Fruit fly (Drosophila melanogaster) whole organism, embryonic: Measurements from ENCODE around the gene Oseg1.

Source experiments
- Bgb ChIP-seq: fragments of 200-800 bp; sonication (Bioruptor generic); IDR thresholded peaks from 2 replicates; pipeline ENCODE4 v1.3.6; 2022; ENCODE audit warnings: missing biosample characterization, missing genetic modification characterization; ENCODE audit not compliant: partially characterized antibody
- CG10565 ChIP-seq: fragments of 200-800 bp; sonication (Bioruptor generic); optimal IDR thresholded peaks from 3 replicates; lab custom pipeline; 2016; ENCODE audit warnings: missing biosample characterization, mild to moderate bottlenecking, missing genetic modification characterization
- CG11085 ChIP-seq: fragments of 200-800 bp; sonication (Bioruptor generic); IDR thresholded peaks from 2 replicates; pipeline ENCODE4 v1.3.6; 2022; ENCODE audit warnings: missing biosample characterization, missing genetic modification characterization
- CG11504 ChIP-seq: fragments of 200-800 bp; sonication (Bioruptor generic); optimal IDR thresholded peaks from 3 replicates; lab custom pipeline; 2019; ENCODE audit warnings: missing biosample characterization, mild to moderate bottlenecking, missing genetic modification characterization, moderate library complexity
- CG12299 ChIP-seq: fragments of 200-800 bp; sonication (Bioruptor generic); optimal IDR thresholded peaks from 2 replicates; lab custom pipeline; 2018; ENCODE audit warnings: missing biosample characterization, mild to moderate bottlenecking, missing genetic modification characterization
- CG14050 ChIP-seq: fragments of 200-800 bp; sonication (Bioruptor generic); IDR thresholded peaks from 3 replicates; pipeline ENCODE4 v1.3.6; 2022; ENCODE audit warnings: missing biosample characterization, missing genetic modification characterization
- CG15269 ChIP-seq: fragments of 200-800 bp; sonication (Bioruptor generic); optimal IDR thresholded peaks from 2 replicates; lab custom pipeline; 2018; ENCODE audit warnings: missing biosample characterization, mild to moderate bottlenecking, missing genetic modification characterization, moderate library complexity
- CG15479 ChIP-seq: fragments of 200-800 bp; sonication (Bioruptor generic); optimal IDR thresholded peaks from 3 replicates; lab custom pipeline; 2019; ENCODE audit warnings: missing biosample characterization, mild to moderate bottlenecking, missing genetic modification characterization, moderate library complexity
- CG16815 ChIP-seq: fragments of 200-800 bp; sonication (Bioruptor generic); optimal IDR thresholded peaks from 3 replicates; lab custom pipeline; 2017; ENCODE audit warnings: missing biosample characterization, mild to moderate bottlenecking, missing genetic modification characterization
- CG17912 ChIP-seq: fragments of 200-800 bp; sonication (Bioruptor generic); optimal IDR thresholded peaks from 2 replicates; lab custom pipeline; 2018; ENCODE audit warnings: missing biosample characterization, mild to moderate bottlenecking, missing genetic modification characterization
- CG18599 ChIP-seq: fragments of 200-800 bp; sonication (Bioruptor generic); optimal IDR thresholded peaks from 3 replicates; lab custom pipeline; 2017; ENCODE audit warnings: missing biosample characterization, missing genetic modification characterization, mild to moderate bottlenecking, moderate library complexity, missing genetic modification reagents
- CG2116 ChIP-seq: fragments of 200-800 bp; sonication (Bioruptor generic); optimal IDR thresholded peaks from 3 replicates; lab custom pipeline; 2018; ENCODE audit warnings: missing biosample characterization, mild to moderate bottlenecking, missing genetic modification characterization
- CG2199 ChIP-seq: fragments of 200-800 bp; sonication (Bioruptor generic); IDR thresholded peaks from 3 replicates; pipeline ENCODE4 v1.3.6; 2022; ENCODE audit warnings: missing biosample characterization, missing genetic modification characterization
- CG2712 ChIP-seq: fragments of 200-800 bp; optimal IDR thresholded peaks from 3 replicates; lab custom pipeline; 2019; ENCODE audit warnings: missing biosample characterization, mild to moderate bottlenecking, missing genetic modification characterization, moderate library complexity
- CG3847 ChIP-seq: fragments of 200-800 bp; sonication (Bioruptor generic); IDR thresholded peaks from 2 replicates; pipeline ENCODE4 v1.3.6; 2022; ENCODE audit warnings: missing biosample characterization, missing genetic modification characterization
- CG42726 ChIP-seq: fragments of 200-800 bp; sonication (Bioruptor generic); IDR thresholded peaks from 2 replicates; pipeline ENCODE4 v1.3.6; 2022; ENCODE audit warnings: missing biosample characterization, missing genetic modification characterization; ENCODE audit not compliant: partially characterized antibody
- CG5180 ChIP-seq: fragments of 200-800 bp; sonication (Bioruptor generic); optimal IDR thresholded peaks from 3 replicates; lab custom pipeline; 2017; ENCODE audit warnings: missing biosample characterization, missing genetic modification characterization, mild to moderate bottlenecking, moderate library complexity, missing genetic modification reagents
- CG7357 ChIP-seq: fragments of 200-800 bp; sonication (Bioruptor generic); IDR thresholded peaks from 3 replicates; pipeline ENCODE4 v1.3.6; 2022; ENCODE audit warnings: missing biosample characterization, missing genetic modification characterization
- CG7987 ChIP-seq: fragments of 200-800 bp; sonication (Bioruptor generic); optimal IDR thresholded peaks from 2 replicates; lab custom pipeline; 2018; ENCODE audit warnings: missing biosample characterization, mild to moderate bottlenecking, missing genetic modification characterization, moderate library complexity
- CG9215 ChIP-seq: fragments of 200-800 bp; sonication (Bioruptor generic); IDR thresholded peaks from 2 replicates; pipeline ENCODE4 v1.3.6; 2022; ENCODE audit warnings: missing biosample characterization, missing genetic modification characterization
- CkIIα-i1 ChIP-seq: fragments of 200-800 bp; sonication (Bioruptor generic); IDR thresholded peaks from 2 replicates; pipeline ENCODE4 v1.3.6; 2022; ENCODE audit warnings: missing biosample characterization, missing genetic modification characterization
- CrebB ChIP-seq: fragments of 200-800 bp; sonication (Bioruptor generic); optimal IDR thresholded peaks from 3 replicates; lab custom pipeline; 2018; ENCODE audit warnings: missing biosample characterization, mild to moderate bottlenecking, missing genetic modification characterization
- Deaf1 ChIP-seq: fragments of 200-800 bp; optimal IDR thresholded peaks from 3 replicates; lab custom pipeline; 2019; ENCODE audit warnings: missing biosample characterization, mild to moderate bottlenecking, missing genetic modification characterization, moderate library complexity
- Drgx ChIP-seq: fragments of 200-800 bp; sonication (Bioruptor generic); IDR thresholded peaks from 2 replicates; pipeline ENCODE4 v1.3.6; 2022; ENCODE audit warnings: missing biosample characterization, missing genetic modification characterization
- ERR ChIP-seq: fragments of 200-800 bp; sonication (Bioruptor generic); optimal IDR thresholded peaks from 2 replicates; lab custom pipeline; 2016; ENCODE audit warnings: missing biosample characterization, missing genetic modification characterization
- Ets65A ChIP-seq: fragments of 200-800 bp; sonication (Bioruptor generic); peaks from one replicate; lab custom pipeline; 2016; ENCODE audit warnings: missing biosample characterization, missing genetic modification characterization
- Fer1 ChIP-seq: fragments of 200-800 bp; sonication (Bioruptor generic); optimal IDR thresholded peaks from 2 replicates; lab custom pipeline; 2017; ENCODE audit warnings: missing biosample characterization, mild to moderate bottlenecking, missing genetic modification characterization
- Gug ChIP-seq: fragments of 200-800 bp; sonication (Bioruptor generic); IDR thresholded peaks from 4 replicates; pipeline ENCODE4 v1.3.6; 2022; ENCODE audit warnings: missing biosample characterization, missing genetic modification characterization
- HLHmδ ChIP-seq: fragments of 200-800 bp; sonication (Bioruptor generic); optimal IDR thresholded peaks from 2 replicates; lab custom pipeline; 2018; ENCODE audit warnings: missing biosample characterization, mild to moderate bottlenecking, missing genetic modification characterization, moderate library complexity
- HmgD ChIP-seq: fragments of 200-800 bp; sonication (Bioruptor generic); optimal IDR thresholded peaks from 3 replicates; lab custom pipeline; 2016; ENCODE audit warnings: missing biosample characterization, missing genetic modification characterization
- Hmr ChIP-seq: fragments of 200-800 bp; sonication (Bioruptor generic); optimal IDR thresholded peaks from 3 replicates; lab custom pipeline; 2017; ENCODE audit warnings: mild to moderate bottlenecking, missing biosample characterization, missing genetic modification reagents, missing genetic modification characterization
- MBD-R2 ChIP-seq: fragments of 200-800 bp; sonication (Bioruptor generic); IDR thresholded peaks from 2 replicates; pipeline ENCODE4 v1.3.6; 2022; ENCODE audit warnings: missing biosample characterization, missing genetic modification characterization
- NC2α ChIP-seq: fragments of 200-800 bp; sonication (Bioruptor generic); optimal IDR thresholded peaks from 2 replicates; lab custom pipeline; 2016; ENCODE audit warnings: missing biosample characterization, missing genetic modification characterization
- Sin3A ChIP-seq: fragments of >200 bp; optimal IDR thresholded peaks from 2 replicates; lab custom pipeline; 2018
- Sry-δ ChIP-seq: fragments of 200-800 bp; sonication (Bioruptor generic); optimal IDR thresholded peaks from 2 replicates; lab custom pipeline; 2016; ENCODE audit warnings: missing biosample characterization, missing genetic modification characterization
- abd-A ChIP-seq: fragments of 200-800 bp; sonication (Bioruptor generic); optimal IDR thresholded peaks from 3 replicates; lab custom pipeline; 2019; ENCODE audit warnings: missing biosample characterization, mild to moderate bottlenecking, missing genetic modification characterization, moderate library complexity
- cad ChIP-seq: fragments of >200 bp; optimal IDR thresholded peaks from 2 replicates; lab custom pipeline; 2017; ENCODE audit warnings: missing biosample characterization, missing genetic modification characterization
- caup ChIP-seq: fragments of 200-800 bp; sonication (Bioruptor generic); optimal IDR thresholded peaks from 3 replicates; lab custom pipeline; 2017; ENCODE audit warnings: missing biosample characterization, mild to moderate bottlenecking, missing genetic modification characterization, moderate library complexity; ENCODE audit not compliant: severe bottlenecking
- ci ChIP-seq: fragments of 200-800 bp; sonication (Bioruptor generic); IDR thresholded peaks from 3 replicates; pipeline ENCODE4 v1.3.6; 2022; ENCODE audit warnings: missing biosample characterization, missing genetic modification characterization
- p53 ChIP-seq: fragments of 200-800 bp; sonication (Bioruptor generic); optimal IDR thresholded peaks from 2 replicates; lab custom pipeline; 2016; ENCODE audit warnings: missing biosample characterization, missing genetic modification characterization
- pros ChIP-seq: fragments of 200-800 bp; sonication (Bioruptor generic); optimal IDR thresholded peaks from 3 replicates; lab custom pipeline; 2019; ENCODE audit warnings: missing biosample characterization, mild to moderate bottlenecking, missing genetic modification characterization, moderate library complexity
- pzg ChIP-seq: fragments of 200-800 bp; sonication (Bioruptor generic); optimal IDR thresholded peaks from 3 replicates; lab custom pipeline; 2018; ENCODE audit warnings: missing biosample characterization, mild to moderate bottlenecking, missing genetic modification characterization, moderate library complexity
- sd ChIP-seq: fragments of 200-800 bp; sonication (Bioruptor generic); optimal IDR thresholded peaks from 3 replicates; lab custom pipeline; 2018; ENCODE audit warnings: missing biosample characterization, mild to moderate bottlenecking, missing genetic modification characterization, moderate library complexity
- sob ChIP-seq: fragments of 200-800 bp; sonication (Bioruptor generic); IDR thresholded peaks from 2 replicates; pipeline ENCODE4 v1.3.6; 2022; ENCODE audit warnings: missing biosample characterization, missing genetic modification characterization
- ssp ChIP-seq: fragments of 200-800 bp; sonication (Bioruptor generic); IDR thresholded peaks from 2 replicates; pipeline ENCODE4 v1.3.6; 2022; ENCODE audit warnings: missing biosample characterization, missing genetic modification characterization
- ttk ChIP-seq: fragments of 200-800 bp; sonication (Bioruptor generic); IDR thresholded peaks from 2 replicates; pipeline ENCODE4 v2.1.2; 2022; ENCODE audit warnings: missing biosample characterization, missing genetic modification characterization
- unc-4 ChIP-seq: fragments of 200-800 bp; sonication (Bioruptor generic); IDR thresholded peaks from 2 replicates; pipeline ENCODE4 v1.3.6; 2022; ENCODE audit warnings: missing biosample characterization, missing genetic modification characterization; ENCODE audit not compliant: partially characterized antibody
- vvl ChIP-seq: fragments of 200-800 bp; sonication (Bioruptor generic); IDR thresholded peaks from 2 replicates; pipeline ENCODE4 v1.3.6; 2022; ENCODE audit warnings: missing biosample characterization, missing genetic modification characterization

The Oseg1 gene

DNA sequence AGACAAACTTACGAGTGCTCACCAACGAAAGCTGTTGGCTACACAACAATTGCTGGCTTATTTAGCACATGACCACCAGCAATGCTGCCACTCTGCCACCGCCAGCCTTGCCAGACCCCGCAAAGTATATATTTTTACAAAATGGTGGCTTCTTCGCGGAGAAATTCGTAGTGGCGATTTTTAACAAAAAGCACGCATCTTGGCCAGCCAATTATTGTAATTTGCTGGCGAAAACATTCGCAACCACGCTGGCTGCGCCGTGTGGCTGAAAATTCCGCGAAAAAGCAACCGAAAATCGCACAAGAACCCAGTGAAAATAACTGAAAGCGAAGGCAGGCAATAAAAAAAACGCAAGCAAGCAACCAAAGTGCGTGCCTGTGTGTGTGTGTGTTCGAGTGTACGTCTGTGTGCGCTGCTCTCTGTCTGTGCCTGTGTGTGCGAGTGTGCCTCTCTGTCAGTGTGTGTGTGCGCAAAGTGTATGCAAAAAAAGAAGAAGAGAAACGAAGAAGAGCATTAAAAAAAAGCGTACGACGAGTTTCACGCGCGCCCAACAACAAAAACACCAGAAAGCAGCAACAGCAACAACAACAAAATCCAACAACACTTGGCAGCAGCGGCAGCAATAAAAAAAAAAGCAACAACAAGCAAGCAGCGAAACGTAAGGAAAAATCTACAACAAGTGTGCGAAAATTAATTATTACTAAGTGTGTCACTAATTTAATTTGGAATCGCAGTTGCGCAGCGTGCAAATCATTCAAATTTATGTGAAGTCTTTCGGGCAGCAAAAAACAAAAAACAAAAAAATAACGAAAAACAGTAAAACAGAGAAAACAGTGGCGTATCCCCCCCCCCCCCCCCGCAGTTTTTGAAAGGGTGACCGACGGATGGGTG is 37.4 kb upstream of the Oseg1 start, which contains the start of gene Gug (continued):
- TF ChIP-seq Sin3A (peak; percentile 59), ssp (peak; percentile 20; the same call in 1 of the 2 replicates), sob (GFP tag; lab: Robert Waterston, UW) (peak; percentile 24; the same call in 1 of the 2 replicates), HmgD (GFP tag; lab: Kevin White, UChicago) (no peak), CG12299 (tag; lab: Kevin White, UChicago) (peak; percentile 51), CG5180 (GFP tag; lab: Kevin White, UChicago) (peak; percentile 13), CG7357 (GFP tag; lab: Robert Waterston, UW) (no peak), Drgx (GFP tag; lab: Robert Waterston, UW) (peak; percentile 96), CG18599 (GFP tag; lab: Kevin White, UChicago) (peak; percentile 13), CG2116 (GFP tag; lab: Kevin White, UChicago) (no peak), pzg (GFP tag; lab: Kevin White, UChicago) (peak; percentile 90), Hmr (GFP tag; lab: Kevin White, UChicago) (no peak), CG11085 (GFP tag; lab: Robert Waterston, UW) (0 out of 2 replicates have a peak, but pooled peaks have one; percentile 10), CG2712 (peak; percentile 27), CG10565 (GFP tag; lab: Kevin White, UChicago) (no peak), ttk (GFP tag; lab: Robert Waterston, UW) (no peak), Gug (GFP tag; lab: Robert Waterston, UW) (peak; percentile 64), abd-A (peak; percentile 92), CG42726 (GFP tag; lab: Robert Waterston, UW) (peak; percentile 11; the same call in 1 of the 2 replicates), CG11504 (tag; lab: Kevin White, UChicago) (peak; percentile 35), CG9215 (peak; percentile 42; the same call in 1 of the 2 replicates), Ets65A (GFP tag; lab: Kevin White, UChicago) (peak; percentile 50), Fer1 (GFP tag; lab: Kevin White, UChicago) (peak; percentile 62), CG2199 (GFP tag; lab: Robert Waterston, UW) (0 out of 3 replicates have a peak, but pooled peaks have one; percentile 19), HLHmδ (peak; percentile 40), sd (peak; percentile 31), Bgb (GFP tag; lab: Robert Waterston, UW) (peak; percentile 25; the same call in 1 of the 2 replicates), CkIIα-i1 (GFP tag; lab: Robert Waterston, UW) (no peak), caup (GFP tag; lab: Kevin White, UChicago) (no peak), Sry-δ (GFP tag; lab: Kevin White, UChicago) (no peak), Deaf1 (tag; lab: Kevin White, UChicago) (peak; percentile 62), NC2α (GFP tag; lab: Kevin White, UChicago) (no peak), ERR (GFP tag; lab: Kevin White, UChicago) (peak; percentile 38), CG16815 (GFP tag; lab: Kevin White, UChicago) (no peak), vvl (GFP tag; lab: Robert Waterston, UW) (peak; percentile 20), MBD-R2 (peak; percentile 16), CG3847 (GFP tag; lab: Robert Waterston, UW) (peak; percentile 57), ci (GFP tag; lab: Robert Waterston, UW) (peak; percentile 16; the same call in 1 of the 3 replicates), CG7987 (peak; percentile 59), unc-4 (GFP tag; lab: Robert Waterston, UW) (no peak), p53 (GFP tag; lab: Kevin White, UChicago) (no peak), CG17912 (GFP tag; lab: Kevin White, UChicago) (no peak), CG15269 (tag; lab: Kevin White, UChicago) (no peak), pros (GFP tag; lab: Kevin White, UChicago) (peak; percentile 45), CrebB (tag; lab: Kevin White, UChicago) (no peak), cad (peak; percentile 1), CG14050 (GFP tag; lab: Robert Waterston, UW) (no peak), CG15479 (GFP tag; lab: Kevin White, UChicago) (peak; percentile 84)
